Worm (Caenorhabditis elegans): Measurements from ENCODE around the gene end-3.

end-3 gene

ce11 chrV:13986823-13987222 lies 27.7 kb upstream of the end-3 start:
- no peak for TF ChIP-seq set-16 (GFP tag; IDR thresholded peaks at IDR 0.05)
- no peak for TF ChIP-seq F26F4.8 (GFP tag; conservative IDR thresholded peaks at IDR 0.05)
- TF ChIP-seq F49E8.2 (tag; optimal IDR thresholded peaks at IDR 0.05; ENCODE audit: borderline replicate concordance) = no peak
- no peak for TF ChIP-seq madf-5 (GFP tag; IDR thresholded peaks at IDR 0.05)
- TF ChIP-seq nhr-25 (tag; optimal IDR thresholded peaks at IDR 0.05; ENCODE audit: borderline replicate concordance, insufficient read depth) = no peak
- no peak for TF ChIP-seq ceh-28 (tag; optimal IDR thresholded peaks at IDR 0.05)
- 0 out of 2 replicates have a peak, but pooled peaks have one; percentile 9 for TF ChIP-seq arid-1 (GFP tag; conservative IDR thresholded peaks at IDR 0.05)
- no peak for TF ChIP-seq spr-3 (GFP tag; optimal IDR thresholded peaks at IDR 0.05)
- no peak for TF ChIP-seq sdz-12 (GFP tag; optimal IDR thresholded peaks at IDR 0.05)
- TF ChIP-seq T26A8.4 (GFP tag; IDR thresholded peaks at IDR 0.05) = no peak
- no peak for TF ChIP-seq madf-9 (GFP tag; conservative IDR thresholded peaks at IDR 0.05)
- no peak for TF ChIP-seq ZK546.5 (tag; optimal IDR thresholded peaks at IDR 0.05)
- TF ChIP-seq nhr-28 (tag; optimal IDR thresholded peaks at IDR 0.05) = peak; percentile 88
- TF ChIP-seq ces-1 (GFP tag; optimal IDR thresholded peaks at IDR 0.05) = no peak
- peak in 1 of 2 experiments; percentile 56 for TF ChIP-seq hif-1 (tag; optimal IDR thresholded peaks at IDR 0.05)
- TF ChIP-seq Y75B8A.6 (GFP tag; IDR thresholded peaks at IDR 0.05) = no peak
- no peak for TF ChIP-seq mdt-29 (GFP tag; IDR thresholded peaks at IDR 0.05)
- peak; percentile 95 for TF ChIP-seq pqm-1 (tag; optimal IDR thresholded peaks at IDR 0.05)
- no peak for TF ChIP-seq ama-1 (optimal IDR thresholded peaks at IDR 0.05)
- peak; percentile 47; the same call in 1 of the 2 replicates for TF ChIP-seq dmd-6 (GFP tag; IDR thresholded peaks at IDR 0.05)
- TF ChIP-seq ZK337.2 (GFP tag; IDR thresholded peaks at IDR 0.05) = no peak
- no peak for TF ChIP-seq egl-43 (GFP tag; IDR thresholded peaks at IDR 0.05)
- TF ChIP-seq mxl-3 (GFP tag; optimal IDR thresholded peaks at IDR 0.05) = no peak
- TF ChIP-seq zip-11 (GFP tag; IDR thresholded peaks at IDR 0.05) = no peak
- no peak for TF ChIP-seq Y105C5A.15 (GFP tag; IDR thresholded peaks at IDR 0.05)
- no peak for TF ChIP-seq unc-130 (GFP tag; optimal IDR thresholded peaks at IDR 0.05)
- no peak for TF ChIP-seq duxl-1 (tag; optimal IDR thresholded peaks at IDR 0.05; ENCODE audit: poor library complexity)
- peak; percentile 7; the same call in 1 of the 2 replicates for TF ChIP-seq lin-1 (GFP tag; IDR thresholded peaks at IDR 0.05)
- TF ChIP-seq mxl-2 (GFP tag; conservative IDR thresholded peaks at IDR 0.05) = no peak
- no peak for TF ChIP-seq gei-8 (GFP tag; optimal IDR thresholded peaks at IDR 0.05)
- peak; percentile 57 for TF ChIP-seq hlh-11 (tag; optimal IDR thresholded peaks at IDR 0.05)
- TF ChIP-seq R02D3.7 (tag; optimal IDR thresholded peaks at IDR 0.05) = no peak
- TF ChIP-seq nhr-102 (tag; optimal IDR thresholded peaks at IDR 0.05) = peak; percentile 38
- peak; percentile 65 for TF ChIP-seq php-3 (GFP tag; IDR thresholded peaks at IDR 0.05)
- TF ChIP-seq zfp-3 (GFP tag; conservative IDR thresholded peaks at IDR 0.05) = 0 out of 2 replicates have a peak, but pooled peaks have one; percentile 63
- peak; percentile 50; the same call in 1 of the 2 replicates for TF ChIP-seq pha-4 (GFP tag; IDR thresholded peaks at IDR 0.05)
- no peak for TF ChIP-seq pha-4 (tag; optimal IDR thresholded peaks at IDR 0.05)
- 0 out of 2 replicates have a peak, but pooled peaks have one; percentile 28 for TF ChIP-seq hmg-1.1 (GFP tag; IDR thresholded peaks at IDR 0.05)
- TF ChIP-seq nhr-42 (GFP tag; IDR thresholded peaks at IDR 0.05) = no peak
- TF ChIP-seq hlh-30 (tag; optimal IDR thresholded peaks at IDR 0.05; ENCODE audit: insufficient read depth) = peak; percentile 2
- peak; percentile 46 for TF ChIP-seq T20F7.1 (GFP tag; optimal IDR thresholded peaks at IDR 0.05)
- TF ChIP-seq rbr-2 (tag; optimal IDR thresholded peaks at IDR 0.05) = no peak
- no peak for TF ChIP-seq zip-2 (tag; optimal IDR thresholded peaks at IDR 0.05)
- TF ChIP-seq zfp-2 (tag; optimal IDR thresholded peaks at IDR 0.05) = no peak
- TF ChIP-seq mep-1 (tag; optimal IDR thresholded peaks at IDR 0.05) = no peak
- TF ChIP-seq nhr-77 (tag; optimal IDR thresholded peaks at IDR 0.05) = peak; percentile 43
- no peak for TF ChIP-seq ceh-20 (GFP tag; IDR thresholded peaks at IDR 0.05)
- TF ChIP-seq dmd-8 (GFP tag; IDR thresholded peaks at IDR 0.05) = no peak
- TF ChIP-seq daf-16 (GFP tag; optimal IDR thresholded peaks at IDR 0.05) = no peak
- peak; percentile 58 for TF ChIP-seq daf-16 (tag; optimal IDR thresholded peaks at IDR 0.05)
- no peak for TF ChIP-seq nhr-11 (tag; optimal IDR thresholded peaks at IDR 0.05)
